Worm (Caenorhabditis elegans): ENCODE data around the gene BE10.4.

BE10.4 gene

DNA sequence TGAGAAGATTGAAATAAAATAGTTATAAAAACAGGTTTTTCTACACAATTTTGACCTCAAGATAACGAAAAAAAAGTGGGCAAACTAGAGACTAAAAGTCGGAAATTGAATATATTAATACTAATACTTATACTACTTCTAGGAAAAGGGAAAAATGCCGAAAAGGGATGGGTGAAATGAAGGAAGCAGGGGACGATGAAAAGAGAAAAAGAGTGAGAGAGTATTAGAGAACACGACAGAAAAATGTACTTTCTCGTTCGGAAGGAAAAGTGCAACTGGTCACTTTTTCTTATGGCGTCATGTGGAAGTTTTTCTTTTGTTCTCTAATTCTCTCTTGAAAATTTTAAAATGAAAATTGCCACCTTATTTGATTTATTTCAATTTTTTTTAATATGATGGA lies 28.0 kb downstream of the BE10.4 start (continued):
- TF ChIP-seq elt-3 (tag; optimal IDR thresholded peaks at IDR 0.05) (peak in 2 of 6 experiments; percentile 26 to 62), C34B4.2 (tag; optimal IDR thresholded peaks at IDR 0.05) (no peak), unc-30 (tag; optimal IDR thresholded peaks at IDR 0.05) (no peak), C04F5.9 (tag; optimal IDR thresholded peaks at IDR 0.05) (no peak), hlh-17 (GFP tag; optimal IDR thresholded peaks at IDR 0.05; ENCODE audit: borderline replicate concordance) (no peak), dpl-1 (GFP tag; optimal IDR thresholded peaks at IDR 0.05) (peak; percentile 22 to 34 (median 28)), nhr-85 (tag) (peak; percentile 98), zip-4 (GFP tag; optimal IDR thresholded peaks at IDR 0.05) (no peak), lin-39 (tag; optimal IDR thresholded peaks at IDR 0.05) (peak; percentile 18), dsc-1 (tag; optimal IDR thresholded peaks at IDR 0.05) (peak; percentile 47), jun-1 (tag; optimal IDR thresholded peaks at IDR 0.05) (peak; percentile 32), aha-1 (tag; optimal IDR thresholded peaks at IDR 0.05) (no peak), ztf-11 (tag; optimal IDR thresholded peaks at IDR 0.05) (no peak), mep-1 (tag; optimal IDR thresholded peaks at IDR 0.05) (peak; percentile 64), efl-1 (optimal IDR thresholded peaks at IDR 0.05) (peak; percentile 24 to 28), efl-1 (GFP tag; optimal IDR thresholded peaks at IDR 0.05 in 1 of 2) (peak; percentile 27 to 89), hlh-4 (tag; optimal IDR thresholded peaks at IDR 0.05) (no peak), ceh-8 (GFP tag; optimal IDR thresholded peaks at IDR 0.05) (no peak), snpc-4 (tag; optimal IDR thresholded peaks at IDR 0.05) (no peak), grh-1 (GFP tag; IDR thresholded peaks at IDR 0.05) (no peak), ces-1 (GFP tag; optimal IDR thresholded peaks at IDR 0.05) (no peak), nhr-20 (tag; optimal IDR thresholded peaks at IDR 0.05) (peak; percentile 73), isw-1 (GFP tag; IDR thresholded peaks at IDR 0.05) (no peak), nhr-237 (tag; optimal IDR thresholded peaks at IDR 0.05) (no peak), lsy-2 (tag; optimal IDR thresholded peaks at IDR 0.05) (peak; percentile 55 to 61), lin-15B (tag; optimal IDR thresholded peaks at IDR 0.05) (no peak), unc-98 (GFP tag; IDR thresholded peaks at IDR 0.05) (no peak), C16A3.4 (tag; optimal IDR thresholded peaks at IDR 0.05) (peak; percentile 21), nhr-77 (tag; optimal IDR thresholded peaks at IDR 0.05) (no peak), elt-2 (tag; optimal IDR thresholded peaks at IDR 0.05) (peak; percentile 36), pqm-1 (tag; optimal IDR thresholded peaks at IDR 0.05) (no peak), ceh-82 (tag; optimal IDR thresholded peaks at IDR 0.05) (no peak), egl-27 (tag; optimal IDR thresholded peaks at IDR 0.05) (peak in 1 of 2 experiments; percentile 40), zag-1 (tag; optimal IDR thresholded peaks at IDR 0.05) (no peak), xbp-1 (tag; optimal IDR thresholded peaks at IDR 0.05) (peak; percentile 18)

DNA sequence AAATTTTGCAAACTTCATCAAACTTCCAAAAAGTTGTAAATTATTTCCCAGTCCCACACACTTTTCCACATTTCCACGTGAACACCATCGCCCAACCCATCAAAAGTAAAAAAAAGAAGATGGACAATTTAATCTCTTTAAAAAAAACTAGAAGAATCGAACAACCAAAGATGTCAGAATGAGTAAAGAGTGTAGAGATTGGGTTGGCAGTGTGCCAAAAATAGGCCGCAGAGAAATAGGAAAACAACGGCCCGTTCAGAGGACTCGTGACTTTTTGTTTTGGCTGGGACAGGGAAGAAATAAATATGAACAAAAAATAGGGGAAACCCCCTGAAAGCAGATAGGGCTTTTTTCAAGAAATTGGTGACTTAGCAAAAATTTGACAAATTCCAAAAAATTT lies 29.6 kb downstream of the BE10.4 start:
- TF ChIP-seq Y116A8C.19 (tag; optimal IDR thresholded peaks at IDR 0.05; ENCODE audit: borderline replicate concordance) (no peak), nhr-47 (tag; optimal IDR thresholded peaks at IDR 0.05) (no peak), blmp-1 (tag; optimal IDR thresholded peaks at IDR 0.05) (peak; percentile 19), elt-3 (tag; optimal IDR thresholded peaks at IDR 0.05) (peak in 1 of 6 experiments; percentile 28), jun-1 (tag; optimal IDR thresholded peaks at IDR 0.05) (no peak), unc-130 (tag; optimal IDR thresholded peaks at IDR 0.05) (peak; percentile 36), nhr-90 (tag; optimal IDR thresholded peaks at IDR 0.05; ENCODE audit: poor library complexity) (peak; percentile 5), nhr-20 (tag; optimal IDR thresholded peaks at IDR 0.05) (peak; percentile 46), nhr-84 (tag; optimal IDR thresholded peaks at IDR 0.05) (no peak), snu-23 (GFP tag; optimal IDR thresholded peaks at IDR 0.05) (peak; percentile 28), nhr-85 (tag) (peak; percentile 89), mdl-1 (tag; optimal IDR thresholded peaks at IDR 0.05) (peak in 1 of 2 experiments; percentile 29), tbx-2 (tag; optimal IDR thresholded peaks at IDR 0.05) (peak; percentile 13), nhr-71 (tag; optimal IDR thresholded peaks at IDR 0.05) (peak; percentile 22), lin-35 (GFP tag; optimal IDR thresholded peaks at IDR 0.05) (peak in 1 of 2 experiments; percentile 28), lin-14 (GFP tag; optimal IDR thresholded peaks at IDR 0.05) (peak; percentile 31)

Data from whole organism, L1 larva.